Fruit fly (Drosophila melanogaster) Kc167 (cell line): ENCODE data around the gene CG31674.

Experiments
- Myc ChIP-seq: fragments of >200 bp; optimal IDR thresholded peaks from 2 replicates; lab custom pipeline; 2017; ENCODE audit warnings: missing external identifiers
- h ChIP-seq: fragments of >200 bp; optimal IDR thresholded peaks from 3 replicates; lab custom pipeline; 2018; ENCODE audit warnings: missing external identifiers
- psq ChIP-seq: fragments of >200 bp; optimal IDR thresholded peaks from 2 replicates; lab custom pipeline; 2017; ENCODE audit warnings: missing external identifiers

DNA sequence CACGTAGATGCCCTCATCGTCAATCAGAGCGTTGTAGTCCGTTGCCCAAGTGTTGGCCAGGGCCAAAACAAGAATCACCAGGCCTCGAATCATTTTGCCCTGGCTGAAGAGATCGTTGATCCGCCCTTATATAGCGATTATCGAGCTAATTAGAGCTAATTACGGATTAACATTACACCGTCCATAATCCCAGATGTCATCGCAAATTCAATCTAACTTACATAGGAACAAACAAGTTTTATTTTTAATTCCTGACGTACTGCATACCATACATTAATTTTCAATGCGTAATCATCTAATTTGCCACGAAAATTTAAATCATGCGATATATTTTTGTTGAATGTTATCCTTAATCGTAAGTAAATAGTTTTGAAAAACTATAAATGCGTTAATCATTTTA, 13.9 kb upstream of the CG31674 start, which contains the start of gene CheB38b:
- TF ChIP-seq h (lab: Kevin White, UChicago) (no peak), Myc (lab: Kevin White, UChicago) (no peak), psq (lab: Kevin White, UChicago) (no peak)
